Worm (Caenorhabditis elegans) whole organism, L1 larva: ENCODE data around the gene C25F9.15.
A peak's percentile ranks its signal among the peaks of the same experiment; 100 is the strongest.

ENCODE experiments used
- C34B4.2 ChIP-seq: sonication (generic microtip); optimal IDR thresholded peaks from 2 replicates; lab custom pipeline; 2017; ENCODE audit warnings: mild to moderate bottlenecking, missing genetic modification characterization, missing compliant biosample characterization
- F16B12.6 ChIP-seq: fragments of 150-350 bp; optimal IDR thresholded peaks from 2 replicates; lab custom pipeline; 2014; ENCODE audit warnings: missing biosample characterization, missing genetic modification characterization
- alr-1 ChIP-seq: fragments of 200-800 bp; sonication (Bioruptor generic); optimal IDR thresholded peaks from 2 replicates; lab custom pipeline; 2018; ENCODE audit warnings: borderline replicate concordance, mild to moderate bottlenecking, missing genetic modification characterization, missing compliant biosample characterization
- blmp-1 ChIP-seq: fragments of 150-350 bp; optimal IDR thresholded peaks from 2 replicates; lab custom pipeline; 2014; ENCODE audit warnings: missing biosample characterization, missing genetic modification characterization
- ceh-88 ChIP-seq: fragments of 200-800 bp; sonication (Bioruptor generic); IDR thresholded peaks from 2 replicates; pipeline ENCODE4 v1.3.6; 2022; ENCODE audit warnings: missing genetic modification characterization, missing compliant biosample characterization
- ceh-90 ChIP-seq: sonication (generic microtip); optimal IDR thresholded peaks from 2 replicates; lab custom pipeline; 2016; ENCODE audit warnings: missing genetic modification characterization, missing compliant biosample characterization
- dpl-1 ChIP-seq, 3 experiments: fragments of 150-350 bp in 2 of 3; sonication (generic microtip) in 1 of 3; optimal IDR thresholded peaks; 2 replicates each; lab custom pipeline; 2014 to 2017; ENCODE audit warnings: missing biosample characterization in 3 of 3, missing genetic modification characterization in 3 of 3, missing genetic modification reagents in 3 of 3
- efl-1 ChIP-seq, 4 experiments: fragments of 150-350 bp; optimal IDR thresholded peaks in 3 of 4; peaks in 1 of 4; 1 replicate in 1 of 4; 2 replicates in 3 of 4; lab custom pipeline; 2014; ENCODE audit warnings: missing biosample characterization in 2 of 4, missing genetic modification characterization in 2 of 4, missing genetic modification reagents in 2 of 4
- egl-27 ChIP-seq, 2 experiments: fragments of 150-350 bp in 1 of 2; sonication (generic microtip); optimal IDR thresholded peaks; 3 replicates each; lab custom pipeline; 2017 to 2018; ENCODE audit warnings: missing biosample characterization in 2 of 2, missing genetic modification characterization in 2 of 2, missing genetic modification reagents in 2 of 2
- elt-2 ChIP-seq: sonication (generic microtip); optimal IDR thresholded peaks from 2 replicates; lab custom pipeline; 2016; ENCODE audit warnings: missing genetic modification characterization, mild to moderate bottlenecking, inconsistent platforms, missing compliant biosample characterization, missing genetic modification reagents
- elt-3 ChIP-seq, 6 experiments: fragments of 150-350 bp in 1 of 6; sonication (generic microtip); optimal IDR thresholded peaks; 2 replicates each; lab custom pipeline; 2017 to 2018; ENCODE audit warnings: missing biosample characterization in 6 of 6, missing genetic modification characterization in 6 of 6, inconsistent platforms in 1 of 6
- fkh-10 ChIP-seq: sonication (generic microtip); optimal IDR thresholded peaks from 2 replicates; lab custom pipeline; 2017; ENCODE audit warnings: missing biosample characterization, missing genetic modification reagents, missing genetic modification characterization
- fkh-8 ChIP-seq: sonication (generic microtip); optimal IDR thresholded peaks from 2 replicates; lab custom pipeline; 2016; ENCODE audit warnings: mild to moderate bottlenecking, missing genetic modification characterization, missing compliant biosample characterization
- hlh-17 ChIP-seq: fragments of 200-800 bp; sonication (Bioruptor generic); optimal IDR thresholded peaks from 2 replicates; lab custom pipeline; 2018; ENCODE audit warnings: missing genetic modification characterization, mild to moderate bottlenecking, missing compliant biosample characterization, moderate library complexity, borderline replicate concordance
- hpl-2 ChIP-seq: fragments of 150-350 bp; optimal IDR thresholded peaks from 2 replicates; lab custom pipeline; 2014; ENCODE audit warnings: missing biosample characterization, missing genetic modification reagents, missing genetic modification characterization
- irx-1 ChIP-seq: sonication (generic microtip); optimal IDR thresholded peaks from 2 replicates; lab custom pipeline; 2016; ENCODE audit warnings: missing genetic modification characterization, missing compliant biosample characterization
- isw-1 ChIP-seq: fragments of 200-800 bp; sonication (Bioruptor generic); IDR thresholded peaks from 2 replicates; pipeline ENCODE4 v1.3.6; 2022; ENCODE audit warnings: missing genetic modification characterization, missing compliant biosample characterization
- lin-15B ChIP-seq: fragments of 150-350 bp; sonication (generic microtip); optimal IDR thresholded peaks from 3 replicates; lab custom pipeline; 2014; ENCODE audit warnings: missing biosample characterization, missing genetic modification characterization
- lin-35 ChIP-seq, 2 experiments: fragments of 150-350 bp; optimal IDR thresholded peaks; 2 replicates each; lab custom pipeline; 2014; ENCODE audit warnings: missing biosample characterization in 2 of 2, missing genetic modification characterization in 2 of 2, missing genetic modification reagents in 2 of 2
- lin-39 ChIP-seq: fragments of 150-350 bp; optimal IDR thresholded peaks from 2 replicates; lab custom pipeline; 2014; ENCODE audit warnings: missing biosample characterization, missing genetic modification reagents, missing genetic modification characterization
- lir-3 ChIP-seq: sonication (generic microtip); optimal IDR thresholded peaks from 2 replicates; lab custom pipeline; 2016; ENCODE audit warnings: mild to moderate bottlenecking, missing genetic modification characterization, moderate library complexity, missing compliant biosample characterization; ENCODE audit not compliant: poor library complexity
- mdl-1 ChIP-seq, 2 experiments: fragments of 150-350 bp; optimal IDR thresholded peaks; 2 replicates each; lab custom pipeline; 2014 to 2017; ENCODE audit warnings: missing biosample characterization in 2 of 2, missing genetic modification characterization in 2 of 2, inconsistent platforms in 1 of 2
- nhr-11 ChIP-seq: fragments of 150-350 bp; optimal IDR thresholded peaks from 2 replicates; lab custom pipeline; 2014; ENCODE audit warnings: missing biosample characterization, missing genetic modification characterization
- nhr-19 ChIP-seq: fragments of 200-800 bp; sonication (Bioruptor generic); conservative IDR thresholded peaks from 2 replicates; pipeline ENCODE4 v1.3.6; 2022; ENCODE audit warnings: missing genetic modification characterization, missing compliant biosample characterization
- nhr-71 ChIP-seq: sonication (generic microtip); optimal IDR thresholded peaks from 2 replicates; lab custom pipeline; 2016; ENCODE audit warnings: mild to moderate bottlenecking, missing genetic modification characterization, moderate library complexity, missing compliant biosample characterization
- nhr-85 ChIP-seq: sonication (generic microtip); peaks from one replicate; lab custom pipeline; 2016; ENCODE audit warnings: missing genetic modification characterization, inconsistent platforms, missing compliant biosample characterization
- pag-3 ChIP-seq: sonication (generic microtip); optimal IDR thresholded peaks from 2 replicates; lab custom pipeline; 2017; ENCODE audit warnings: missing genetic modification characterization, mild to moderate bottlenecking, missing compliant biosample characterization, antibody characterized with exemption, borderline replicate concordance; ENCODE audit not compliant: insufficient read depth
- rnt-1 ChIP-seq: sonication (generic microtip); optimal IDR thresholded peaks from 2 replicates; lab custom pipeline; 2016; ENCODE audit warnings: mild to moderate bottlenecking, missing genetic modification characterization, moderate library complexity, missing compliant biosample characterization
- snpc-4 ChIP-seq: fragments of 150-350 bp; optimal IDR thresholded peaks from 2 replicates; lab custom pipeline; 2014; ENCODE audit warnings: missing biosample characterization, missing genetic modification characterization
- sox-4 ChIP-seq: sonication (generic microtip); optimal IDR thresholded peaks from 2 replicates; lab custom pipeline; 2016; ENCODE audit warnings: missing genetic modification characterization, missing compliant biosample characterization
- tbx-2 ChIP-seq: sonication (generic microtip); optimal IDR thresholded peaks from 2 replicates; lab custom pipeline; 2016; ENCODE audit warnings: missing genetic modification characterization, missing compliant biosample characterization
- unc-130 ChIP-seq: fragments of 150-350 bp; optimal IDR thresholded peaks from 2 replicates; lab custom pipeline; 2017; ENCODE audit warnings: missing biosample characterization, missing genetic modification characterization, inconsistent platforms
- unc-30 ChIP-seq: sonication (generic microtip); optimal IDR thresholded peaks from 2 replicates; lab custom pipeline; 2017; ENCODE audit warnings: missing biosample characterization, missing genetic modification characterization
- unc-62 ChIP-seq: fragments of 150-350 bp; optimal IDR thresholded peaks from 2 replicates; lab custom pipeline; 2014; ENCODE audit warnings: missing biosample characterization, missing genetic modification reagents, missing genetic modification characterization
- unc-86 ChIP-seq: sonication (generic microtip); optimal IDR thresholded peaks from 2 replicates; lab custom pipeline; 2016; ENCODE audit warnings: missing genetic modification characterization, missing compliant biosample characterization
- unc-98 ChIP-seq: fragments of 200-800 bp; sonication (Bioruptor generic); IDR thresholded peaks from 2 replicates; pipeline ENCODE4 v1.3.6; 2022; ENCODE audit warnings: missing genetic modification characterization, missing compliant biosample characterization
- ztf-11 ChIP-seq, 2 experiments: sonication (generic microtip); optimal IDR thresholded peaks; 2 replicates each; lab custom pipeline; 2016 to 2017; ENCODE audit warnings: missing genetic modification characterization in 2 of 2, missing biosample characterization in 1 of 2, missing compliant biosample characterization in 1 of 2
- ztf-4 ChIP-seq: fragments of 150-350 bp; optimal IDR thresholded peaks from 2 replicates; lab custom pipeline; 2014; ENCODE audit warnings: missing biosample characterization, missing genetic modification characterization

The C25F9.15 gene

DNA sequence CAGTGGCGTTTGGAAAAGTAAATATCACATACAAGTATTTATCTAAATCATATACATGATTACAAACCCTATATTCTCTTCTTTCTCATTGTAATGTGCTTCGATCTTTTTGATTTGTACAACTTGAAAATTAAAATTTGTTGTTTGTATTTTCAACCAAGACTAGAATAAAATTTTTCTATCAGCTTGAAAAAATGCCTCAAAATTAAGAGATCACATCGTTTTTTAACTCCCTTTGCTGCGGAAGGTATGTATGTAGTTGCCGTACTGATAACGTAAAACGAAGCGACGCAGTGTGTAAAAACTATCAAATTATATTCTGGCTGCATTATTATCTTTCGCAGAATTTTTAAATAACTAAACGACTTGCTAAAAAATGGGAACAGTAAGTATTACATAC lies at the start of gene C25F9.15:
C25F9.15 (plus strand) TSS at position 301 of the 400 bp plus-strand sequence.
- TF ChIP-seq unc-98, result no peak
- TF ChIP-seq elt-2 (tag; lab: Kevin White, UChicago), result peak; percentile 27
- no peak for TF ChIP-seq lir-3 (tag; lab: Kevin White, UChicago)
- no peak for TF ChIP-seq hpl-2 (GFP tag; lab: Kevin White, UChicago)
- no peak for TF ChIP-seq nhr-19

DNA sequence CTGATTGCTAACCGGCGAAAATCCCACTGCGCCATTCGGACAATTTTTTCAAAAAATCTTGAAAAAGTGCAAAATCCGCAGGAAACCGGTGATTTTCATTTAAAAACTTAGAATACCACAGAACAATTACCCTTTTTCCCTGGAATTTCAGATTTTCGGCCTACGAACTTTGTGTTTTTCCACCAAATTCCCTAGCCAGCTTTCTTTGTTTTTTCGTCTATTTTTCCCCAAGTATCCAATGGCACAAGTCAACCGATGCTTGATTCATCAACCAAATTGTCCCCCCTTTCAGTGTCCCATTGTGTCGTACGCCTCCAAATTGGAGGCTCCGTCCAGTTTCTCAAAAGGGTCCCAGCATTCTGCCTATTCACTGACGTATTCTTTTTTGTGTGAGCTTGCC lies 47.7 kb upstream of the C25F9.15 start, which contains the start of gene Y43F8A.1:
Y43F8A.1 (plus strand) TSS at position 301 of the 400 bp plus-strand sequence.
- no peak for TF ChIP-seq C34B4.2 (tag; lab: Kevin White, UChicago)
- no peak for TF ChIP-seq blmp-1 (tag; lab: Kevin White, UChicago)
- TF ChIP-seq nhr-85, result no peak
- TF ChIP-seq irx-1 (tag; lab: Kevin White, UChicago), result no peak
- no peak for TF ChIP-seq elt-2 (tag; lab: Kevin White, UChicago)
- no peak for TF ChIP-seq ceh-90 (tag; lab: Kevin White, UChicago)
- TF ChIP-seq F16B12.6 (tag; lab: Kevin White, UChicago), result no peak
- TF ChIP-seq ztf-4 (tag; lab: Kevin White, UChicago), result no peak
- no peak for TF ChIP-seq lin-35 (GFP tag; optimal IDR thresholded peaks at IDR 0.05; lab: Kevin White, UChicago)
- TF ChIP-seq rnt-1 (tag; lab: Kevin White, UChicago), result no peak
- no peak for TF ChIP-seq ztf-11 (tag; optimal IDR thresholded peaks at IDR 0.05; lab: Kevin White, UChicago)
- TF ChIP-seq unc-86 (tag; lab: Kevin White, UChicago), result no peak
- no peak for TF ChIP-seq egl-27 (tag; optimal IDR thresholded peaks at IDR 0.05; lab: Kevin White, UChicago)
- TF ChIP-seq hlh-17 (GFP tag; lab: Kevin White, UChicago), result no peak
- TF ChIP-seq alr-1 (tag; lab: Kevin White, UChicago), result no peak
- no peak for TF ChIP-seq sox-4 (tag; lab: Kevin White, UChicago)
- TF ChIP-seq unc-130, result no peak
- no peak for TF ChIP-seq snpc-4 (tag; lab: Kevin White, UChicago)
- TF ChIP-seq hpl-2 (GFP tag; lab: Kevin White, UChicago), result no peak
- no peak for TF ChIP-seq nhr-11 (tag; lab: Kevin White, UChicago)

DNA sequence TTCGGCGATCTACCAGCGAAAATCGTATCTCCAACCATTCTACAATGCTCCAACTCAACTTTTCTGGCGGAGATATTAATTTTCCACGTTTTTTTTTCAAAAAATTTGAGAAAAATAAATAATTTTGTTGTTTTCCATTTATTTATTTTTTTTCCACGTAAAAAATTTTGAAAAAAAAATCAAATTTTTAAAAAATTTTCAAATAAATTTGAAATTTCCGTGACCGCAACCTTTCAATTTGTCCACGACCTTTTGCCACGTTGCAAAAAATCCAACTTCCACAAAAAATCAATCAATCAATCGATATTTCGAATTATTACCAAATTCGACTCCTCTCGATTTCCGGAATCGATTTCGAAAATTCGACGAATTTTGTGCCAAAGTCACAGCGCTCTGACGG lies 46.7 kb upstream of the C25F9.15 start, which contains the start of gene Y43F8A.2:
Y43F8A.2 (plus strand) TSS at position 301 of the 400 bp plus-strand sequence.
- no peak for TF ChIP-seq elt-3 (tag; optimal IDR thresholded peaks at IDR 0.05; lab: Kevin White, UChicago)
- TF ChIP-seq lin-39, result no peak
- TF ChIP-seq sox-4 (tag; lab: Kevin White, UChicago), result no peak
- TF ChIP-seq unc-86 (tag; lab: Kevin White, UChicago), result no peak
- TF ChIP-seq fkh-10, result no peak

DNA sequence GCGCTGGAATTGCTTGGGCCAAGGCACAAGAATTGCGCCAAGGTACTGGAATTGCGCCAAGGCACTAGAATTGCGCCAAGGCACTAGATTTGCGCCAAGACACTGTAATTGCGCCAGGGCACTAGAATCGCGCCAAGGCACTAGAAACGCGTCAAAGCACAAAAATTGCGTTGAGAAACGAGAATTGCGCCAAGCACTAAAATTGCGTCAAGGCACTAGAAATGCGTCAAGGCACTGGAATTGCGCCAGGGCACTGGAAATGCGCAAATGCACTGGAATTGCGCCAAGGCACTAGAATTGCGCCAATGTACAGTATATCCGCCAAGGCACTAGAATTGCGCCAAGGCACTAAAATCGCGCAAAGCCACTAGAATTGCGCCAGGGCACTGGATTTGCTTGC lies 46.2 kb upstream of the C25F9.15 start:
- TF ChIP-seq unc-30 (tag; lab: Kevin White, UChicago), result no peak
- no peak for TF ChIP-seq isw-1 (GFP tag; lab: Robert Waterston, UW)
- TF ChIP-seq dpl-1 (GFP tag; optimal IDR thresholded peaks at IDR 0.05; lab: Kevin White, UChicago), result no peak
- no peak for TF ChIP-seq mdl-1 (tag; optimal IDR thresholded peaks at IDR 0.05; lab: Kevin White, UChicago)
- TF ChIP-seq ztf-4 (tag; lab: Kevin White, UChicago), result no peak
- no peak for TF ChIP-seq fkh-8 (tag; lab: Kevin White, UChicago)
- TF ChIP-seq nhr-11 (tag; lab: Kevin White, UChicago), result no peak
- no peak for TF ChIP-seq nhr-71 (tag; lab: Kevin White, UChicago)
- no peak for TF ChIP-seq ceh-90 (tag; lab: Kevin White, UChicago)
- no peak for TF ChIP-seq lin-15B

DNA sequence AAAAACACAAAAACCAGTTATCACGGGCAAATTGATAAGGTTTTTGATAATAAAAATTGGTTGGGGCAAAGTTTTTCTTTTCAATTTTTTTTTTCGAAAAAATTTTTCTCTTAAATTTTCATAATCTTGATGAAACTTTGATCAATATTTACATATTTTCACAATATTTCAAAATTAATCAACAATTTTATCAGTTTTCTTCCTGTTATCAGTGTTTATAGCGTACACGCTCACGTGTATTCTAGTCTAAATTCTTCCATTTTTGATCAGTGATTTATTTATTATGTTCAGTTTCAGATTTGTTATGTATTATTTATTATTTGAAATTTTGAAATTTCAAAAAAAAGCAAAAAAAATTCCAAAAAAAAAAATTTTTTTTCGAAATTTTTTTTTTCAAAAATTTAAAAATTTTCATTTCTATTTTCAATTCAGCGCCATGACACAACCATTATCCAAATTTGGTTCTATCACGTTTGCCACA lies 40.9 kb upstream of the C25F9.15 start, which contains the start of gene nceh-1:
nceh-1 (plus strand) TSS at position 431 of the 481 bp plus-strand sequence.
- TF ChIP-seq lir-3 (tag; lab: Kevin White, UChicago) (no peak), ceh-88 (GFP tag; lab: Robert Waterston, UW) (no peak), efl-1 (optimal IDR thresholded peaks at IDR 0.05; lab: Kevin White, UChicago) (no peak), efl-1 (GFP tag; optimal IDR thresholded peaks at IDR 0.05 in 1 of 2; lab: Kevin White, UChicago) (peak in 1 of 2 experiments; percentile 63), unc-62 (GFP tag; lab: Kevin White, UChicago) (no peak), pag-3 (tag; lab: Kevin White, UChicago) (no peak), elt-2 (tag; lab: Kevin White, UChicago) (peak; percentile 80), tbx-2 (tag; lab: Kevin White, UChicago) (no peak)
